Worm (Caenorhabditis elegans) whole organism, dauer: ENCODE results near the gene col-160.

Experiments used
- unc-62 ChIP-seq: sonication (generic microtip); optimal IDR thresholded peaks from 2 replicates; lab custom pipeline; 2017; ENCODE audit warnings: missing biosample characterization, missing genetic modification reagents, missing genetic modification characterization

Gene col-160

DNA sequence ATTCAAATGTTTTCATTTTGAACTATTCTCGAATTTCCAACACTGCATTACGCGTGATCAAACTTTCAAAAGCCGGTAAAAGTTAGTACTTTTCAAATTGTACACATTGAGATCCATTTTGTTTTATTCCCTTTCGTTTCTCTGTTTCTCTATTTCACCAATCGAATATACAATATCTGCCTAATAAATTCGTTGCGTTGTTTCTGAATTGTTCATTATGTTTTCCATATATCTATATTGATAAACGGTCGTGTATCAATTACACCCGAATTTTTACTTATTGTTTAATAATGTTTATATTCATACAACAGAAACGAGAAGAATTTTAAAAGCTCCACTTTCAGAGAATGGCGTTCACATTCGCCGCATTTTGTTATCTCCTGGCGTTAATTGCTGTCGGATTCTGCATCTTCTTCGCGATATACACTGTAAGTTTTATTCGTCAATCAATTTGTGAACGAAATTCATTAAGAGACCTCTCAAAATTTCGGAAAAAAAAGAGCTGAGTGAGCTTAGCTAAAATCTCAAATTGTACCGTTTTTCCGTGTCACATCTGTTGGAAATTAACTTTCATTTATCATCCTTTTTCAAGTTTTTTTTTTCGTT, 21.9 kb downstream of the col-160 start, which contains the start of gene cni-1:
cni-1 (plus strand) TSS at position 345 of the 606 bp plus-strand sequence.
- no peak for TF ChIP-seq unc-62 (GFP tag; lab: Kevin White, UChicago)

DNA sequence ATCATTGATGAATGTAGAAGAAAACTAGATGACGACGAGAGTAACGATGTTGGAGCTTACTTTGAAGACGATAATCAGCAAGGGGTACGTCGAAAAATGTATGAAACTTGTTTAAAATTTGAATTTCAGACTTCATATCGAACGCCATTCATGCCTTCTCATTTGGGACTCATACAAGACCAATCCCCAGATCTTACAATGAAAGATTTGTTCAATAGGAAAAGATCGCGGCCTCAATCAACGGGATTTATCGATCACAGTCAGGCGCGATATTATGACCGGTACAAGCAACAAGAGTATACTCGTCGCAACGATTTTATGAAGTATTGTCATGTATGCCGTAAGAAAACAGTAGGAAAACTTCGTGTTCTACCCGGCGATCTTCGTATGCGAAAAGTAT, 25.2 kb downstream of the col-160 start:
- no peak for TF ChIP-seq unc-62 (GFP tag; lab: Kevin White, UChicago)

- TF ChIP-seq unc-62 (GFP tag; lab: Kevin White, UChicago): no peak
Measured at ce11 chrV:13176117-13176753, 25.8 kb downstream of the col-160 start, which contains the start of gene him-17. Gene him-17, plus strand, starts transcription at chrV:13176711.

ce11 chrV:13173718-13174117, 28.3 kb downstream of the col-160 start:
- no peak for TF ChIP-seq unc-62 (GFP tag; lab: Kevin White, UChicago)

- no peak for TF ChIP-seq unc-62 (GFP tag; lab: Kevin White, UChicago)
Measured at ce11 chrV:13170497-13170896, 31.5 kb downstream of the col-160 start.

DNA sequence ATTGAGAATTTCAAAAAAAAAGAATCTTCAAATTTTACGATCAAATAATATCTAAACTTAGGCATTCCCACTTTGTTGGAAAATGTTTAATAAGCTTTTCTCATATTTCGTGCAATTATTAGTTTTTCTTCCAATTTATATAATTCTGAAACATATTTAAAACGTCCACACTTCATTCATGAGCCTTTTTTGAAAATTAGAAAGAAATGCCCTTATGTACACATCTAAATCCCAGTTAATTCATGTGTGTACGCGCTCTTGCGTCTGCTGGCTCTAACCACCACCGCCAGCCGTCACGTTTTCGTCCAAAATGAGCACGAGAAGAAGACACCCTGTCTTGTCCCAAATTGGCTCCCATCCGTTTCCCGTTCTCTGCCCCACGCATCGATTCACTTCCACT, 35.4 kb downstream of the col-160 start:
- TF ChIP-seq unc-62 (GFP tag; lab: Kevin White, UChicago): no peak

ce11 chrV:13165244-13165643, 36.7 kb downstream of the col-160 start:
- TF ChIP-seq unc-62 (GFP tag; lab: Kevin White, UChicago): no peak

DNA sequence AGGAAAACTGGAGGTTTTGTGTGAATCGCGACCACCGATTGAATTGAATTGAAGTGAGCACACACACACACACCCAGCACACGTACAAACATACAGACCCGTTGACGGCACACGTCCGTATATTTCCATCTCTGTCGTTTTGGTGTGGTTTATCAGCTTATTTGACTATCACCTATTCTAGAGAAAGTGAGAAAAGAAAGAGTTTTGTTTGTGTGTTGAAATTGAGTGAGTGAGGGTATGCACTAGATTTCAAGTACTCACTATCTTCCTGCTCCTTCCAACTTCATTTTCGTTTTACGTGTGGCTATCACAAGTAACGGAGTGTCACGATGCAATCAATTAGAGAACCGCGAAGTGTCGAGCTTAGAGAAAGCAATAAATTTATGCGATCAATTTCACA, 38.1 kb downstream of the col-160 start:
- TF ChIP-seq unc-62 (GFP tag; lab: Kevin White, UChicago): no peak

- no peak for TF ChIP-seq unc-62 (GFP tag; lab: Kevin White, UChicago)
Measured at ce11 chrV:13162885-13163284, 39.1 kb downstream of the col-160 start.

DNA sequence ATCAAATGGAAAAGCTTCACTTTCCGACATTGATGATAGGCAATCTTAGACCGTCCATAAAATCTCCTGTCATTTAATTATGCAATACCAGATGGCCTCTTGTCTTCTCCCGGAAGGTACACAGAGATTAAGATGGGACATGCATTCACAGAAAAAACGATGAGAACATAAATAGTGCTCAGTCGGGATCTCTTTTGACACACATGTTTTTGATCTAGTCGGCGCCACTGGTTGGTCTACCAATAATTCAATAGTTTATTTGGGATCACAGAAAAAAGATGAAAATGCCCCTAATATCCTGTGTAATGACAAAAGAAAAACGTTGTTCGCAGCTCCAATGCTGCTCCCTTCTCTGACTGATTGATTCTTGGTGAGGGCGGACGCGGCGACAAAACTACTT, 40.9 kb downstream of the col-160 start:
- no peak for TF ChIP-seq unc-62 (GFP tag; lab: Kevin White, UChicago)

DNA sequence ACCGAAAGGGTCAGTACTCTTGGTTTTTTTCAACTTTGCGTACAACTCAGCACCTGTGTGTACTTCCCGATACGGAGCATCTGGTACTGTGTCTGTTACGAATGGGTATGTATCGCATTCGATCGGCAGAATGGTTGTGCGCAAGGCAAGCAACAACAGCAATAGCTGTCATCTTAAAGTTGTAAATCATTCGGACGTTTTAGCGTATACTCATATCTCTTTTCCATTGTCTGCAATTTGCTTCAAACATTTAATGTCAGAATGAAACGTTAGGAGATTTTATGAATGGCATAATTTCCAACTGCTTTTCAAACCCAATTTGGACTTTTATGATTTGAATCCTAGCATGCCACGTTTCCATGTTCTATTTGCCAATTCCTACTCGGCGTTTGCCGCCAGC, 44.9 kb downstream of the col-160 start:
- no peak for TF ChIP-seq unc-62 (GFP tag; lab: Kevin White, UChicago)

DNA sequence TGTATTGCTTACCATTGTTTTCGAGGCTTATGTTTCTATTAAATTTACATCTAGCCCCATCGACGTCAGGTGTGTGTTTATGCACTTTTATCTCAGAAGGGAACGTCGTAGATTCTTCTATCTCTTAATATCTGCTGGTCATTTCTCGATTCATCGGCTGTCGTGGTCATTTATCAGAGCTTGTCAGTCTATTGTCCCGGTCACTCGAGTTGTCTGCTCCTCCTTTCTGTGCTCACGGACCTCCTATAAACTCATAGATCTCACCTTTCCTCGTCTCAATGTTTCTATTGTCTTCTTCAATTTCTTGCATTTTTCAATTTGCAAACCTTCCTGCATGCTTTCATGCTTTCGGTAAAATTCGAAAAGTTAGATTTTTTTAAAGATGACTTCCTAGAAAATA, 47.8 kb downstream of the col-160 start:
- no peak for TF ChIP-seq unc-62 (GFP tag; lab: Kevin White, UChicago)

ce11 chrV:13152575-13152974, 49.4 kb downstream of the col-160 start, which contains the start of gene noca-1:
Gene noca-1, plus strand, starts transcription at chrV:13152919.
- TF ChIP-seq unc-62 (GFP tag; lab: Kevin White, UChicago): no peak
